Worm (Caenorhabditis elegans) whole organism, L4 larva: Measurements from ENCODE around the gene sra-28.
A peak's percentile ranks its signal among the peaks of the same experiment; 100 is the strongest.

ENCODE experiments used
- F10B5.3 ChIP-seq: sonication (generic microtip); optimal IDR thresholded peaks from 2 replicates; lab custom pipeline; 2016; ENCODE audit warnings: mild to moderate bottlenecking, missing genetic modification characterization, missing compliant biosample characterization
- F49E8.2 ChIP-seq: sonication (generic microtip); optimal IDR thresholded peaks from 2 replicates; lab custom pipeline; 2016; ENCODE audit warnings: missing compliant biosample characterization, mild to moderate bottlenecking, missing genetic modification characterization, borderline replicate concordance
- T20F7.1 ChIP-seq: fragments of 200-800 bp; sonication (Bioruptor generic); optimal IDR thresholded peaks from 2 replicates; lab custom pipeline; 2018; ENCODE audit warnings: mild to moderate bottlenecking, missing genetic modification characterization, missing compliant biosample characterization
- Y48G9A.11 ChIP-seq: fragments of 200-800 bp; sonication (Bioruptor generic); IDR thresholded peaks from 2 replicates; pipeline ENCODE4 v1.3.6; 2022; ENCODE audit warnings: missing genetic modification reagents, missing genetic modification characterization, missing compliant biosample characterization
- ZK546.5 ChIP-seq, 2 experiments: sonication (generic microtip); optimal IDR thresholded peaks; 2 replicates each; lab custom pipeline; 2017; ENCODE audit warnings: missing biosample characterization in 2 of 2, missing genetic modification characterization in 2 of 2
- aha-1 ChIP-seq: fragments of 150-350 bp; peaks from one replicate; lab custom pipeline; 2014; ENCODE audit warnings: missing biosample characterization, missing genetic modification characterization
- arid-1 ChIP-seq: fragments of 200-800 bp; sonication (Bioruptor generic); conservative IDR thresholded peaks from 2 replicates; pipeline ENCODE4 v1.3.6; 2022; ENCODE audit warnings: missing genetic modification reagents, missing genetic modification characterization, missing compliant biosample characterization
- ceh-28 ChIP-seq: fragments of 150-350 bp; optimal IDR thresholded peaks from 2 replicates; lab custom pipeline; 2014; ENCODE audit warnings: missing biosample characterization, missing genetic modification reagents, missing genetic modification characterization
- daf-12 ChIP-seq: fragments of 150-350 bp; optimal IDR thresholded peaks from 2 replicates; lab custom pipeline; 2014; ENCODE audit warnings: missing biosample characterization, missing genetic modification reagents, missing genetic modification characterization
- daf-16 ChIP-seq, 3 experiments: sonication (generic microtip); optimal IDR thresholded peaks; 2 replicates each; lab custom pipeline; 2016 to 2017; ENCODE audit warnings: missing genetic modification characterization in 3 of 3, missing genetic modification reagents in 3 of 3, mild to moderate bottlenecking in 2 of 3, missing compliant biosample characterization in 2 of 3, missing biosample characterization in 1 of 3, moderate library complexity in 1 of 3
- daf-19 ChIP-seq: fragments of 200-800 bp; sonication (Bioruptor generic); conservative IDR thresholded peaks from 2 replicates; pipeline ENCODE4 v1.3.6; 2022; ENCODE audit warnings: missing genetic modification characterization, missing compliant biosample characterization
- dpl-1 ChIP-seq: fragments of 150-350 bp; optimal IDR thresholded peaks from 2 replicates; lab custom pipeline; 2014; ENCODE audit warnings: missing biosample characterization, missing genetic modification reagents, missing genetic modification characterization
- duxl-1 ChIP-seq: sonication (generic microtip); optimal IDR thresholded peaks from 2 replicates; lab custom pipeline; 2016; ENCODE audit warnings: mild to moderate bottlenecking, missing genetic modification characterization, moderate library complexity, missing compliant biosample characterization; ENCODE audit not compliant: poor library complexity
- dve-1 ChIP-seq: sonication (generic microtip); optimal IDR thresholded peaks from 2 replicates; lab custom pipeline; 2017; ENCODE audit warnings: antibody characterized with exemption, mild to moderate bottlenecking, missing genetic modification characterization, missing compliant biosample characterization; ENCODE audit not compliant: insufficient read depth
- egl-43 ChIP-seq: fragments of 200-800 bp; sonication (Bioruptor generic); IDR thresholded peaks from 2 replicates; pipeline ENCODE4 v1.3.6; 2022; ENCODE audit warnings: missing genetic modification reagents, missing genetic modification characterization, missing compliant biosample characterization
- fos-1 ChIP-seq: fragments of 150-350 bp; optimal IDR thresholded peaks from 2 replicates; lab custom pipeline; 2014; ENCODE audit warnings: missing biosample characterization, missing genetic modification characterization
- gei-8 ChIP-seq: fragments of 200-800 bp; sonication (Bioruptor generic); optimal IDR thresholded peaks from 2 replicates; lab custom pipeline; 2018; ENCODE audit warnings: mild to moderate bottlenecking, missing genetic modification characterization, missing compliant biosample characterization
- hif-1 ChIP-seq, 2 experiments: sonication (generic microtip); optimal IDR thresholded peaks; 2 replicates each; lab custom pipeline; 2016 to 2017; ENCODE audit warnings: missing compliant biosample characterization in 2 of 2, missing genetic modification characterization in 2 of 2, missing genetic modification reagents in 2 of 2, missing genotype in 2 of 2, mild to moderate bottlenecking in 1 of 2
- hlh-11 ChIP-seq: fragments of 200-800 bp; sonication (Bioruptor generic); optimal IDR thresholded peaks from 2 replicates; lab custom pipeline; 2018; ENCODE audit warnings: mild to moderate bottlenecking, missing genetic modification characterization, missing compliant biosample characterization
- hlh-30 ChIP-seq: sonication (generic microtip); optimal IDR thresholded peaks from 2 replicates; lab custom pipeline; 2017; ENCODE audit warnings: antibody characterized with exemption, mild to moderate bottlenecking, missing genetic modification characterization, missing compliant biosample characterization; ENCODE audit not compliant: insufficient read depth
- hmg-1.1 ChIP-seq: fragments of 200-800 bp; sonication (Bioruptor generic); IDR thresholded peaks from 2 replicates; pipeline ENCODE4 v1.3.6; 2022; ENCODE audit warnings: missing genetic modification reagents, missing genetic modification characterization, missing compliant biosample characterization
- lim-7 ChIP-seq: fragments of 200-800 bp; sonication (Bioruptor generic); IDR thresholded peaks from 2 replicates; pipeline ENCODE4 v1.3.6; 2022; ENCODE audit warnings: missing genetic modification characterization, missing compliant biosample characterization
- lsy-2 ChIP-seq, 2 experiments: fragments of 150-350 bp in 1 of 2; sonication (generic microtip) in 1 of 2; optimal IDR thresholded peaks; 2 replicates each; lab custom pipeline; 2014 to 2017; ENCODE audit warnings: missing biosample characterization in 2 of 2, missing genetic modification characterization in 2 of 2
- madf-9 ChIP-seq: fragments of 200-800 bp; sonication (Bioruptor generic); conservative IDR thresholded peaks from 2 replicates; pipeline ENCODE4 v1.3.6; 2022; ENCODE audit warnings: missing genetic modification reagents, missing genetic modification characterization, missing compliant biosample characterization
- mdl-1 ChIP-seq, 2 experiments: fragments of 150-350 bp in 1 of 2; sonication (generic microtip) in 1 of 2; optimal IDR thresholded peaks; 2 replicates each; lab custom pipeline; 2014 to 2017; ENCODE audit warnings: missing biosample characterization in 2 of 2, missing genetic modification characterization in 2 of 2
- mep-1 ChIP-seq: fragments of 150-350 bp; sonication (generic microtip); optimal IDR thresholded peaks from 3 replicates; lab custom pipeline; 2014; ENCODE audit warnings: missing biosample characterization, missing genetic modification characterization
- mes-2 ChIP-seq: sonication (generic microtip); optimal IDR thresholded peaks from 2 replicates; lab custom pipeline; 2016; ENCODE audit warnings: missing genotype, mild to moderate bottlenecking, missing genetic modification characterization, missing compliant biosample characterization; ENCODE audit not compliant: poor library complexity, severe bottlenecking
- mxl-3 ChIP-seq: fragments of 200-800 bp; sonication (Bioruptor generic); optimal IDR thresholded peaks from 2 replicates; lab custom pipeline; 2018; ENCODE audit warnings: mild to moderate bottlenecking, missing genetic modification characterization, missing compliant biosample characterization
- nhr-10 ChIP-seq: fragments of 150-350 bp; optimal IDR thresholded peaks from 2 replicates; lab custom pipeline; 2014; ENCODE audit warnings: missing biosample characterization, missing genetic modification characterization
- nhr-11 ChIP-seq: fragments of 150-350 bp; optimal IDR thresholded peaks from 2 replicates; lab custom pipeline; 2014; ENCODE audit warnings: missing biosample characterization, missing genetic modification characterization
- nhr-25 ChIP-seq: sonication (generic microtip); optimal IDR thresholded peaks from 2 replicates; lab custom pipeline; 2017; ENCODE audit warnings: missing genetic modification characterization, mild to moderate bottlenecking, missing compliant biosample characterization, antibody characterized with exemption, moderate library complexity, borderline replicate concordance; ENCODE audit not compliant: insufficient read depth
- nhr-28 ChIP-seq: fragments of 150-350 bp; optimal IDR thresholded peaks from 2 replicates; lab custom pipeline; 2014; ENCODE audit warnings: missing biosample characterization, missing genetic modification characterization
- nhr-6 ChIP-seq: fragments of 150-350 bp; optimal IDR thresholded peaks from 2 replicates; lab custom pipeline; 2014; ENCODE audit warnings: missing biosample characterization, missing genetic modification characterization
- rbr-2 ChIP-seq: sonication (generic microtip); optimal IDR thresholded peaks from 2 replicates; lab custom pipeline; 2016; ENCODE audit warnings: missing genotype, missing genetic modification characterization, missing compliant biosample characterization
- set-16 ChIP-seq: fragments of 200-800 bp; sonication (Bioruptor generic); IDR thresholded peaks from 2 replicates; pipeline ENCODE4 v1.3.6; 2022; ENCODE audit warnings: missing genetic modification reagents, missing genetic modification characterization, missing compliant biosample characterization
- spr-1 ChIP-seq: sonication (generic microtip); optimal IDR thresholded peaks from 2 replicates; lab custom pipeline; 2016; ENCODE audit warnings: mild to moderate bottlenecking, missing genetic modification characterization, missing compliant biosample characterization
- spr-3 ChIP-seq: fragments of 200-800 bp; sonication (Bioruptor generic); optimal IDR thresholded peaks from 2 replicates; lab custom pipeline; 2018; ENCODE audit warnings: mild to moderate bottlenecking, missing genetic modification characterization, missing compliant biosample characterization
- unc-62 ChIP-seq, 3 experiments: fragments of 150-350 bp in 1 of 3; sonication (generic microtip); optimal IDR thresholded peaks in 2 of 3; peaks in 1 of 3; 1 replicate in 1 of 3; 2 replicates in 2 of 3; lab custom pipeline; 2014 to 2017; ENCODE audit warnings: missing biosample characterization in 3 of 3, missing genetic modification characterization in 3 of 3, missing genetic modification reagents in 3 of 3, missing genotype in 1 of 3
- zip-11 ChIP-seq: fragments of 200-800 bp; sonication (Bioruptor generic); IDR thresholded peaks from 2 replicates; pipeline ENCODE4 v1.3.6; 2022; ENCODE audit warnings: missing genetic modification characterization, missing compliant biosample characterization
- ztf-11 ChIP-seq: fragments of 150-350 bp; optimal IDR thresholded peaks from 2 replicates; lab custom pipeline; 2014; ENCODE audit warnings: missing biosample characterization, missing genetic modification characterization

The sra-28 gene

ce11 chrII:6612544-6612943, 39.0 kb upstream of the sra-28 start (continued):
- TF ChIP-seq mdl-1 (tag; optimal IDR thresholded peaks at IDR 0.05; lab: Kevin White, UChicago) (peak in 1 of 2 experiments; percentile 26), dve-1 (tag; lab: Kevin White, UChicago) (peak; percentile 75), gei-8 (GFP tag; lab: Kevin White, UChicago) (no peak), duxl-1 (tag; lab: Kevin White, UChicago) (no peak)

- TF ChIP-seq zip-11 (GFP tag; lab: Robert Waterston, UW), result no peak
- TF ChIP-seq arid-1, result no peak
- no peak for TF ChIP-seq nhr-10 (tag; lab: Kevin White, UChicago)
Observed at ce11 chrII:6610262-6610661, 36.7 kb upstream of the sra-28 start.

- TF ChIP-seq nhr-28 (tag; lab: Kevin White, UChicago) (peak; percentile 32), F10B5.3 (tag; lab: Kevin White, UChicago) (no peak), spr-3 (no peak), hlh-11 (tag; lab: Kevin White, UChicago) (peak; percentile 43), hlh-30 (peak; percentile 83), mes-2 (tag; lab: Kevin White, UChicago) (peak; percentile 46), dve-1 (tag; lab: Kevin White, UChicago) (peak; percentile 15), ceh-28 (no peak), hif-1 (tag; optimal IDR thresholded peaks at IDR 0.05; lab: Kevin White, UChicago) (peak in 1 of 2 experiments; percentile 4), lsy-2 (tag; optimal IDR thresholded peaks at IDR 0.05; lab: Kevin White, UChicago) (peak in 1 of 2 experiments; percentile 38), aha-1 (tag; lab: Kevin White, UChicago) (peak; percentile 62), hmg-1.1 (GFP tag; lab: Robert Waterston, UW) (0 out of 2 replicates have a peak, but pooled peaks have one; percentile 27), spr-1 (tag; lab: Kevin White, UChicago) (no peak), mep-1 (tag; lab: Kevin White, UChicago) (peak; percentile 55), ZK546.5 (tag; optimal IDR thresholded peaks at IDR 0.05; lab: Kevin White, UChicago) (no peak), daf-19 (GFP tag; lab: Robert Waterston, UW) (no peak), mxl-3 (GFP tag; lab: Kevin White, UChicago) (peak; percentile 36), dpl-1 (peak; percentile 6), mdl-1 (tag; optimal IDR thresholded peaks at IDR 0.05; lab: Kevin White, UChicago) (peak in 1 of 2 experiments; percentile 53)
Observed at ce11 chrII:6609315-6609842, 35.8 kb upstream of the sra-28 start, which contains the start of gene epg-5. TSS of gene epg-5 (minus strand) at chrII:6609365.

- TF ChIP-seq aha-1 (tag; lab: Kevin White, UChicago) (peak; percentile 96), nhr-25 (tag; lab: Kevin White, UChicago) (no peak), ztf-11 (tag; lab: Kevin White, UChicago) (no peak)
Observed at ce11 chrII:6608626-6609025, 35.0 kb upstream of the sra-28 start.

ce11 chrII:6600973-6601372, 27.4 kb upstream of the sra-28 start, which contains the start of gene vps-33.2:
TSS of gene vps-33.2 (plus strand) at chrII:6601216.
- TF ChIP-seq fos-1 (tag; lab: Kevin White, UChicago), result no peak
- TF ChIP-seq unc-62 (GFP tag; optimal IDR thresholded peaks at IDR 0.05 in 1 of 2; lab: Kevin White, UChicago), result no peak
- no peak for TF ChIP-seq unc-62 (tag; optimal IDR thresholded peaks at IDR 0.05; lab: Kevin White, UChicago)
- TF ChIP-seq daf-16 (GFP tag; optimal IDR thresholded peaks at IDR 0.05; lab: Kevin White, UChicago), result no peak
- TF ChIP-seq daf-16 (tag; optimal IDR thresholded peaks at IDR 0.05; lab: Kevin White, UChicago), result no peak
- TF ChIP-seq lim-7 (GFP tag; lab: Robert Waterston, UW), result no peak
- TF ChIP-seq Y48G9A.11 (GFP tag; lab: Robert Waterston, UW), result no peak
- peak; percentile 17 for TF ChIP-seq spr-1 (tag; lab: Kevin White, UChicago)
- no peak for TF ChIP-seq dpl-1
- TF ChIP-seq set-16 (GFP tag; lab: Robert Waterston, UW), result no peak
- peak; percentile 20 for TF ChIP-seq F49E8.2 (tag; lab: Kevin White, UChicago)
- peak; percentile 21 for TF ChIP-seq aha-1 (tag; lab: Kevin White, UChicago)
- TF ChIP-seq spr-3, result no peak
- TF ChIP-seq T20F7.1, result no peak
- TF ChIP-seq daf-12 (tag; lab: Kevin White, UChicago), result no peak
- TF ChIP-seq nhr-11, result no peak
- no peak for TF ChIP-seq egl-43 (GFP tag; lab: Robert Waterston, UW)
- no peak for TF ChIP-seq madf-9
- peak in 1 of 2 experiments; percentile 34 for TF ChIP-seq lsy-2 (tag; optimal IDR thresholded peaks at IDR 0.05; lab: Kevin White, UChicago)
- TF ChIP-seq hlh-11 (tag; lab: Kevin White, UChicago), result peak; percentile 10
- peak; percentile 14 for TF ChIP-seq rbr-2 (tag; lab: Kevin White, UChicago)
- TF ChIP-seq dve-1 (tag; lab: Kevin White, UChicago), result peak; percentile 19
- peak; percentile 35 for TF ChIP-seq nhr-6 (tag; lab: Kevin White, UChicago)
